Worm (Caenorhabditis elegans) whole organism, mixed stage, embryonic: ENCODE results near the gene fezf-1.

ENCODE experiments used
- elt-3 ChIP-seq: fragments of 150-350 bp; optimal IDR thresholded peaks from 2 replicates; lab custom pipeline; 2014; ENCODE audit warnings: missing biosample characterization, missing genetic modification characterization
- lsy-2 ChIP-seq: fragments of 150-350 bp; optimal IDR thresholded peaks from 2 replicates; lab custom pipeline; 2014; ENCODE audit warnings: missing biosample characterization, missing genetic modification characterization
- nhr-237 ChIP-seq: fragments of 150-350 bp; optimal IDR thresholded peaks from 2 replicates; lab custom pipeline; 2014; ENCODE audit warnings: missing biosample characterization, missing genetic modification characterization
- sem-2 ChIP-seq: fragments of 200-800 bp; sonication (Bioruptor generic); optimal IDR thresholded peaks from 2 replicates; lab custom pipeline; 2018; ENCODE audit warnings: mild to moderate bottlenecking, missing genetic modification characterization, missing compliant biosample characterization
- snpc-4 ChIP-seq: fragments of 150-350 bp; optimal IDR thresholded peaks from 2 replicates; lab custom pipeline; 2014; ENCODE audit warnings: missing biosample characterization, missing genetic modification characterization
- sptf-1 ChIP-seq: sonication (generic microtip); optimal IDR thresholded peaks from 2 replicates; lab custom pipeline; 2017; ENCODE audit warnings: mild to moderate bottlenecking, missing genetic modification characterization, moderate library complexity, missing compliant biosample characterization
- unc-62 ChIP-seq: fragments of 150-350 bp; optimal IDR thresholded peaks from 2 replicates; lab custom pipeline; 2014; ENCODE audit warnings: missing biosample characterization, missing genetic modification reagents, missing genetic modification characterization

DNA sequence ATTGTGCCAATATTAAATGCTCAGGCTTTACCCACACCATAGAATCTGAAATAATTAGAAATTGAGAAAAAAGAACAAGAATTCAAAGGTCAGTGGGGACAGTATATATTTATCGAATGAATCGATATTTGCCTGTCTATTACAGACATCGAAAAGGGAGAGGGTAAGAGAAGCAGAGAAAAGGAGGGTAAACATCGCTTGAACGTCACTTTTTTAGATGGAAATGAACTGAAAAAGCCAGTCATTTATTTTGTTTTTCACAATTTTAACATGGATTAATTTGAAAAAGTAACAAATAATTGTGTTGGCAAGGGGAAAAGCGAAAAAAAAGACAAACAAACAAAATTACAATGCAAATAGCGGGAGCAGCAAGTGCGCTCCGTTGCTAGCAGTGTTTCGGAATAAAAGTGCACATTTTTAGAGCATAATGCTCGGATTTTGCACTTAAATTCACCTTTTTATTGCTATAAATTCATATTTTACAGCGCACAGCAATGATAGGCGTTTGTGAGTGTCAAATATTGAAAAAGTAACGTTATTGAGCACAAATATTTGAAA is 37.0 kb downstream of the fezf-1 start, which contains the start of gene tbc-9:
- no peak for TF ChIP-seq sptf-1 (tag; lab: Kevin White, UChicago)
- TF ChIP-seq snpc-4 (tag; lab: Kevin White, UChicago) = no peak
- no peak for TF ChIP-seq lsy-2 (tag; lab: Kevin White, UChicago)
- TF ChIP-seq nhr-237 (tag; lab: Kevin White, UChicago) = no peak
- TF ChIP-seq elt-3 = no peak
- no peak for TF ChIP-seq unc-62
- TF ChIP-seq sem-2 = no peak
